Fruit fly (Drosophila melanogaster) whole organism, wandering third instar larva: ENCODE data around the gene CG7328.

ENCODE experiments used
- HLH106 ChIP-seq: fragments of 200-800 bp; optimal IDR thresholded peaks from 3 replicates; lab custom pipeline; 2019; ENCODE audit warnings: missing biosample characterization, mild to moderate bottlenecking, missing genetic modification characterization, moderate library complexity
- Hnf4 ChIP-seq: fragments of 200-800 bp; sonication (Bioruptor generic); optimal IDR thresholded peaks from 2 replicates; lab custom pipeline; 2016; ENCODE audit warnings: missing biosample characterization, mild to moderate bottlenecking, missing genetic modification characterization

DNA sequence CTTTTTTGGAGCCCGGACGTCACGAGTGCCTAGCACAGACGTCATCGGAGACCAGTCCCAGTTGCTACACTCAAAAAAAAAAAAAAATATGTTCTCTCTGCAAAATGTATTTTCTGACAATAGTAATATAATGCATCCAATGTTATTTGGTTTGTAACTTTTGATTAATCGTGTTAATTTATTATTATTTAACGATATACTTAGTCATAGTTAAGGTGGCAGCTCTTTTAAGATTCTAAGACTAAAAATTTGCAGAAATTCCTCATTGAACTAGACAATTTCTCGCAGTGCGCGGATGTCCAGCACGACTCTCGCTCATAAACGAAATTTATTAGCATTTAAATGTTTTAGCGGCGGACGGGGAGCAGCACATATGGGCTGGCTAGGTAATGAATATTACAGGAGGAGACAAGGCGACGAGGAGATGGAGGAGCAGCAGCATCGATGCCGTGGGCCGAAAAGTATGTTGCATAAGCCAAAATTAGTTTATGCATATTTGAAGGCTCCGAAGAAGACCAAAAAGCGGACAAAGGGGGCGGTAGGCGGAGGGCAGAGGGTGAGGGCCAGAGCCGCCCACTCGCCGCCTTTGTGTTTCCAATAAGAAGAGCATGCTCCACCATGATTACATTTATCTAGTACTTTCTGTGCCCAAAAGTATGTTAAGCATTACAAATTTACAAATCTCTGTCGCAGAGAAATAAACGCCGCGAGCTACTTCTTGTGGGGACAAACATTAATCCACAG is 43.1 kb upstream of the CG7328 start:
- TF ChIP-seq Hnf4 (GFP tag; lab: Kevin White, UChicago) (peak; percentile 4), HLH106 (tag; lab: Kevin White, UChicago) (peak; percentile 50)
